Worm (Caenorhabditis elegans): Measurements from ENCODE around the gene unc-98.
A peak's percentile ranks its signal among the peaks of the same experiment; 100 is the strongest.

The unc-98 gene

ce11 chrX:7541078-7541477 is 32.3 kb downstream of the unc-98 start:
- TF ChIP-seq ztf-22 (GFP tag; optimal IDR thresholded peaks at IDR 0.05) = no peak
- no peak for TF ChIP-seq egrh-3 (GFP tag; IDR thresholded peaks at IDR 0.05)
- no peak for TF ChIP-seq tbx-9 (tag; optimal IDR thresholded peaks at IDR 0.05; ENCODE audit: borderline replicate concordance)
- TF ChIP-seq nhr-179 (tag; optimal IDR thresholded peaks at IDR 0.05) = no peak
- TF ChIP-seq T26A5.8 (tag; optimal IDR thresholded peaks at IDR 0.05) = no peak
- no peak for TF ChIP-seq B0035.1 (tag; optimal IDR thresholded peaks at IDR 0.05)
- no peak for TF ChIP-seq K12H6.12 (tag; optimal IDR thresholded peaks at IDR 0.05)
- no peak for TF ChIP-seq ztf-18 (tag; optimal IDR thresholded peaks at IDR 0.05)

ce11 chrX:7540033-7540432 is 33.4 kb downstream of the unc-98 start, which contains the start of gene glb-16:
TSS of gene glb-16 (minus strand) at chrX:7540133.
- no peak for TF ChIP-seq F52B5.7 (tag; optimal IDR thresholded peaks at IDR 0.05)
- no peak for TF ChIP-seq B0336.3 (GFP tag; IDR thresholded peaks at IDR 0.05)
- TF ChIP-seq ZK185.1 (tag; optimal IDR thresholded peaks at IDR 0.05; ENCODE audit: poor library complexity, severe bottlenecking) = no peak
- TF ChIP-seq ceh-91 (GFP tag; IDR thresholded peaks at IDR 0.05) = no peak
- no peak for TF ChIP-seq pha-4 (tag; optimal IDR thresholded peaks at IDR 0.05)
- TF ChIP-seq snpc-1.3 (tag; optimal IDR thresholded peaks at IDR 0.05; ENCODE audit: insufficient read depth) = no peak
- no peak for TF ChIP-seq ceh-100 (GFP tag; IDR thresholded peaks at IDR 0.05)
- no peak for TF ChIP-seq ama-1 (optimal IDR thresholded peaks at IDR 0.05)
- no peak for TF ChIP-seq ama-1 (GFP tag; optimal IDR thresholded peaks at IDR 0.05)
- TF ChIP-seq die-1 (tag; optimal IDR thresholded peaks at IDR 0.05) = no peak
- TF ChIP-seq lsl-1 (GFP tag; optimal IDR thresholded peaks at IDR 0.05) = no peak
- no peak for TF ChIP-seq sea-2 (GFP tag; IDR thresholded peaks at IDR 0.05)
- TF ChIP-seq let-526 (GFP tag; IDR thresholded peaks at IDR 0.05) = no peak
- TF ChIP-seq egrh-3 (GFP tag; IDR thresholded peaks at IDR 0.05) = no peak
- no peak for TF ChIP-seq F23B12.7 (tag; optimal IDR thresholded peaks at IDR 0.05; ENCODE audit: insufficient read depth)
- no peak for TF ChIP-seq ztf-26 (tag; optimal IDR thresholded peaks at IDR 0.05)

ce11 chrX:7537742-7538268 is 35.6 kb downstream of the unc-98 start, which contains the start of gene dpy-7:
TSS of gene dpy-7 (minus strand) at chrX:7537792.
- TF ChIP-seq pbrm-1 (GFP tag; IDR thresholded peaks at IDR 0.05) = no peak

- no peak for TF ChIP-seq ceh-27 (GFP tag; optimal IDR thresholded peaks at IDR 0.05)
- TF ChIP-seq mxl-1 (tag; optimal IDR thresholded peaks at IDR 0.05) = no peak
- no peak for TF ChIP-seq Y95B8A.8 (GFP tag; IDR thresholded peaks at IDR 0.05)
- TF ChIP-seq B0261.1 (tag; optimal IDR thresholded peaks at IDR 0.05) = no peak
- no peak for TF ChIP-seq attf-3 (GFP tag; conservative IDR thresholded peaks at IDR 0.05)
- no peak for TF ChIP-seq mel-28 (tag; optimal IDR thresholded peaks at IDR 0.05; ENCODE audit: borderline replicate concordance)
- no peak for TF ChIP-seq nhr-80 (tag; optimal IDR thresholded peaks at IDR 0.05)
- TF ChIP-seq hsf-1 (GFP tag; IDR thresholded peaks at IDR 0.05) = no peak
- TF ChIP-seq nfyb-1 (GFP tag; IDR thresholded peaks at IDR 0.05) = no peak
- TF ChIP-seq F22D6.2 (tag; optimal IDR thresholded peaks at IDR 0.05) = no peak
- TF ChIP-seq rec-8 (tag; optimal IDR thresholded peaks at IDR 0.05) = no peak
- no peak for TF ChIP-seq K12H6.12 (tag; optimal IDR thresholded peaks at IDR 0.05)
- TF ChIP-seq tbx-9 (tag; optimal IDR thresholded peaks at IDR 0.05; ENCODE audit: borderline replicate concordance) = no peak
- TF ChIP-seq zfh-2 (GFP tag; conservative IDR thresholded peaks at IDR 0.05) = peak; percentile 82
- no peak for TF ChIP-seq snpc-3.4 (tag; optimal IDR thresholded peaks at IDR 0.05)
- TF ChIP-seq egrh-3 (GFP tag; IDR thresholded peaks at IDR 0.05) = 0 out of 2 replicates have a peak, but pooled peaks have one; percentile 2
Observed at ce11 chrX:7536869-7537268, 36.5 kb downstream of the unc-98 start.

All from whole organism, young adult.